Worm (Caenorhabditis elegans) whole organism, early embryonic: ENCODE results near the gene pqn-75.

ENCODE experiments used
- B0310.2 ChIP-seq: sonication (generic microtip); optimal IDR thresholded peaks from 2 replicates; lab custom pipeline; 2016; ENCODE audit warnings: mild to moderate bottlenecking, missing genetic modification characterization, missing compliant biosample characterization
- F13C5.2 ChIP-seq: sonication (generic microtip); optimal IDR thresholded peaks from 2 replicates; lab custom pipeline; 2017; ENCODE audit warnings: mild to moderate bottlenecking, missing genetic modification characterization, inconsistent platforms, missing compliant biosample characterization
- aly-1 ChIP-seq: sonication (generic microtip); optimal IDR thresholded peaks from 2 replicates; lab custom pipeline; 2016; ENCODE audit warnings: missing genetic modification characterization, missing compliant biosample characterization
- ama-1 ChIP-seq: fragments of 150-350 bp; optimal IDR thresholded peaks from 2 replicates; lab custom pipeline; 2014
- ceh-13 ChIP-seq: fragments of 200-800 bp; sonication (Bioruptor generic); optimal IDR thresholded peaks from 2 replicates; lab custom pipeline; 2018; ENCODE audit warnings: mild to moderate bottlenecking, missing genetic modification characterization, missing compliant biosample characterization
- ceh-36 ChIP-seq: sonication (generic microtip); optimal IDR thresholded peaks from 2 replicates; lab custom pipeline; 2016; ENCODE audit warnings: missing genetic modification characterization, inconsistent platforms, missing compliant biosample characterization
- ets-7 ChIP-seq: sonication (generic microtip); optimal IDR thresholded peaks from 2 replicates; lab custom pipeline; 2016; ENCODE audit warnings: missing genotype, missing genetic modification characterization, missing compliant biosample characterization
- flt-1 ChIP-seq: fragments of 200-800 bp; sonication (Bioruptor generic); IDR thresholded peaks from 2 replicates; pipeline ENCODE4 v1.3.6; 2022; ENCODE audit warnings: missing genetic modification characterization, missing compliant biosample characterization
- hmbx-1 ChIP-seq: sonication (generic microtip); optimal IDR thresholded peaks from 2 replicates; lab custom pipeline; 2016; ENCODE audit warnings: mild to moderate bottlenecking, missing genetic modification characterization, missing compliant biosample characterization
- hmg-4 ChIP-seq: fragments of 200-800 bp; sonication (Bioruptor generic); optimal IDR thresholded peaks from 2 replicates; lab custom pipeline; 2018; ENCODE audit warnings: mild to moderate bottlenecking, missing genetic modification characterization, missing compliant biosample characterization
- hnd-1 ChIP-seq: sonication (generic microtip); optimal IDR thresholded peaks from 2 replicates; lab custom pipeline; 2016; ENCODE audit warnings: missing genetic modification characterization, missing compliant biosample characterization
- scrt-1 ChIP-seq: fragments of 200-800 bp; sonication (Bioruptor generic); IDR thresholded peaks from 2 replicates; pipeline ENCODE4 v1.3.6; 2022; ENCODE audit warnings: missing genetic modification characterization, missing compliant biosample characterization
- tbx-11 ChIP-seq: fragments of 200-800 bp; sonication (Bioruptor generic); IDR thresholded peaks from 2 replicates; pipeline ENCODE4 v1.3.6; 2022; ENCODE audit warnings: missing genetic modification characterization, missing compliant biosample characterization
- tbx-37 ChIP-seq: fragments of 200-800 bp; sonication (Bioruptor generic); conservative IDR thresholded peaks from 2 replicates; pipeline ENCODE4 v1.3.6; 2022; ENCODE audit warnings: missing genetic modification reagents, missing genetic modification characterization, missing compliant biosample characterization

DNA sequence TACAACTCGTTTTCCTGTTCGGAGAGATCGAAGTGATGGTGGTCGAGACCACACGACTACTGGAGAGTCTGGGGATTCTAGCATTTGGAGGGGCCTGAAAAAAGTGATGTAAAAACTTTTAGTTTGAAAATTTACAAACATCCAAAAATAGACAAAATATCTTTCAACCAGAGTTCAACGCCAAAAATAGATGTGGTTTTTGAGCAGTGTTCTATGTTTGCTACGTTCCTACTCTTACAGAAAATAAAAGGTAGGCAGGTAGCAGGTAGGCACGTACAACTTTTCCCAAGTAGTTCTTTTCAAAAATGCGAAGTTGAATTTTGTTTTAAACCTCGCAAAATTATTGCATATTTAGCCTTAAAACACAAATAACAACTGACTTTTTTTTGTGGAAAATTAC lies 40.3 kb downstream of the pqn-75 start, which contains the start of gene F49F1.14:
- TF ChIP-seq scrt-1 (GFP tag; lab: Robert Waterston, UW): no peak
- no peak for TF ChIP-seq ama-1
- TF ChIP-seq hmg-4 (GFP tag; lab: Kevin White, UChicago): no peak
- TF ChIP-seq hnd-1 (tag; lab: Kevin White, UChicago): no peak
- no peak for TF ChIP-seq flt-1 (GFP tag; lab: Robert Waterston, UW)
- no peak for TF ChIP-seq ceh-36 (tag; lab: Kevin White, UChicago)
- TF ChIP-seq F13C5.2 (tag; lab: Kevin White, UChicago): no peak
- TF ChIP-seq aly-1: no peak
- TF ChIP-seq tbx-37 (GFP tag; lab: Robert Waterston, UW): no peak
- no peak for TF ChIP-seq ceh-13 (GFP tag; lab: Kevin White, UChicago)
- no peak for TF ChIP-seq tbx-11 (GFP tag; lab: Robert Waterston, UW)
- TF ChIP-seq B0310.2 (tag; lab: Kevin White, UChicago): no peak
- no peak for TF ChIP-seq ets-7 (tag; lab: Kevin White, UChicago)
- TF ChIP-seq hmbx-1: no peak
